Worm (Caenorhabditis elegans) whole organism, L4 larva: ENCODE data around the gene spp-1.

ENCODE experiments used
- F10B5.3 ChIP-seq: sonication (generic microtip); optimal IDR thresholded peaks from 2 replicates; lab custom pipeline; 2016; ENCODE audit warnings: mild to moderate bottlenecking, missing genetic modification characterization, missing compliant biosample characterization
- F44E2.7 ChIP-seq: fragments of 200-800 bp; sonication (Bioruptor generic); IDR thresholded peaks from 2 replicates; pipeline ENCODE4 v2.1.2; 2022; ENCODE audit warnings: missing genetic modification characterization, missing compliant biosample characterization
- R02D3.7 ChIP-seq: fragments of 150-350 bp; sonication (generic microtip); optimal IDR thresholded peaks from 3 replicates; lab custom pipeline; 2014; ENCODE audit warnings: missing biosample characterization, missing genetic modification characterization
- Y105C5A.15 ChIP-seq: fragments of 200-800 bp; sonication (Bioruptor generic); IDR thresholded peaks from 2 replicates; pipeline ENCODE4 v1.3.6; 2022; ENCODE audit warnings: missing genetic modification characterization, missing compliant biosample characterization
- Y48G9A.11 ChIP-seq: fragments of 200-800 bp; sonication (Bioruptor generic); IDR thresholded peaks from 2 replicates; pipeline ENCODE4 v1.3.6; 2022; ENCODE audit warnings: missing genetic modification reagents, missing genetic modification characterization, missing compliant biosample characterization
- aha-1 ChIP-seq: fragments of 150-350 bp; peaks from one replicate; lab custom pipeline; 2014; ENCODE audit warnings: missing biosample characterization, missing genetic modification characterization
- ama-1 ChIP-seq: fragments of 150-350 bp; optimal IDR thresholded peaks from 2 replicates; lab custom pipeline; 2014; ENCODE audit warnings: inconsistent platforms, mixed read lengths
- arid-1 ChIP-seq: fragments of 200-800 bp; sonication (Bioruptor generic); conservative IDR thresholded peaks from 2 replicates; pipeline ENCODE4 v1.3.6; 2022; ENCODE audit warnings: missing genetic modification reagents, missing genetic modification characterization, missing compliant biosample characterization
- ceh-20 ChIP-seq: fragments of 200-800 bp; sonication (Bioruptor generic); IDR thresholded peaks from 2 replicates; pipeline ENCODE4 v1.3.6; 2022; ENCODE audit warnings: missing genetic modification reagents, missing genetic modification characterization, missing compliant biosample characterization
- ceh-28 ChIP-seq: fragments of 150-350 bp; optimal IDR thresholded peaks from 2 replicates; lab custom pipeline; 2014; ENCODE audit warnings: missing biosample characterization, missing genetic modification reagents, missing genetic modification characterization
- ceh-32 ChIP-seq: sonication (generic microtip); optimal IDR thresholded peaks from 2 replicates; lab custom pipeline; 2016; ENCODE audit warnings: mild to moderate bottlenecking, missing genetic modification characterization, missing compliant biosample characterization; ENCODE audit not compliant: poor library complexity
- ceh-62 ChIP-seq: sonication (generic microtip); optimal IDR thresholded peaks from 2 replicates; lab custom pipeline; 2017; ENCODE audit warnings: missing biosample characterization, missing genetic modification characterization
- daf-16 ChIP-seq, 3 experiments: sonication (generic microtip); optimal IDR thresholded peaks; 2 replicates each; lab custom pipeline; 2016 to 2017; ENCODE audit warnings: missing genetic modification characterization in 3 of 3, missing genetic modification reagents in 3 of 3, mild to moderate bottlenecking in 2 of 3, missing compliant biosample characterization in 2 of 3, missing biosample characterization in 1 of 3, moderate library complexity in 1 of 3
- daf-19 ChIP-seq: fragments of 200-800 bp; sonication (Bioruptor generic); conservative IDR thresholded peaks from 2 replicates; pipeline ENCODE4 v1.3.6; 2022; ENCODE audit warnings: missing genetic modification characterization, missing compliant biosample characterization
- daf-8 ChIP-seq: fragments of 200-800 bp; sonication (Bioruptor generic); IDR thresholded peaks from 2 replicates; pipeline ENCODE4 v1.3.6; 2022; ENCODE audit warnings: missing genetic modification characterization, missing compliant biosample characterization
- dmd-6 ChIP-seq: fragments of 200-800 bp; sonication (Bioruptor generic); IDR thresholded peaks from 2 replicates; pipeline ENCODE4 v1.3.6; 2022; ENCODE audit warnings: missing genetic modification reagents, missing genetic modification characterization, missing compliant biosample characterization
- dmd-9 ChIP-seq: fragments of 200-800 bp; sonication (Bioruptor generic); IDR thresholded peaks from 2 replicates; pipeline ENCODE4 v1.3.6; 2022; ENCODE audit warnings: missing genetic modification reagents, missing genetic modification characterization, missing compliant biosample characterization
- duxl-1 ChIP-seq: sonication (generic microtip); optimal IDR thresholded peaks from 2 replicates; lab custom pipeline; 2016; ENCODE audit warnings: mild to moderate bottlenecking, missing genetic modification characterization, moderate library complexity, missing compliant biosample characterization; ENCODE audit not compliant: poor library complexity
- dve-1 ChIP-seq: sonication (generic microtip); optimal IDR thresholded peaks from 2 replicates; lab custom pipeline; 2017; ENCODE audit warnings: antibody characterized with exemption, mild to moderate bottlenecking, missing genetic modification characterization, missing compliant biosample characterization; ENCODE audit not compliant: insufficient read depth
- hif-1 ChIP-seq, 2 experiments: sonication (generic microtip); optimal IDR thresholded peaks; 2 replicates each; lab custom pipeline; 2016 to 2017; ENCODE audit warnings: missing compliant biosample characterization in 2 of 2, missing genetic modification characterization in 2 of 2, missing genetic modification reagents in 2 of 2, missing genotype in 2 of 2, mild to moderate bottlenecking in 1 of 2
- hlh-11 ChIP-seq: fragments of 200-800 bp; sonication (Bioruptor generic); optimal IDR thresholded peaks from 2 replicates; lab custom pipeline; 2018; ENCODE audit warnings: mild to moderate bottlenecking, missing genetic modification characterization, missing compliant biosample characterization
- hlh-30 ChIP-seq: sonication (generic microtip); optimal IDR thresholded peaks from 2 replicates; lab custom pipeline; 2017; ENCODE audit warnings: antibody characterized with exemption, mild to moderate bottlenecking, missing genetic modification characterization, missing compliant biosample characterization; ENCODE audit not compliant: insufficient read depth
- hmg-1.1 ChIP-seq: fragments of 200-800 bp; sonication (Bioruptor generic); IDR thresholded peaks from 2 replicates; pipeline ENCODE4 v1.3.6; 2022; ENCODE audit warnings: missing genetic modification reagents, missing genetic modification characterization, missing compliant biosample characterization
- jun-1 ChIP-seq: fragments of 150-350 bp; optimal IDR thresholded peaks from 2 replicates; lab custom pipeline; 2014; ENCODE audit warnings: missing biosample characterization, missing genetic modification reagents, missing genetic modification characterization
- lin-13 ChIP-seq: fragments of 150-350 bp; optimal IDR thresholded peaks from 2 replicates; lab custom pipeline; 2014; ENCODE audit warnings: missing biosample characterization, missing genetic modification reagents, missing genetic modification characterization
- lin-39 ChIP-seq: fragments of 150-350 bp; optimal IDR thresholded peaks from 2 replicates; lab custom pipeline; 2014; ENCODE audit warnings: missing biosample characterization, missing genetic modification reagents, missing genetic modification characterization
- lsy-2 ChIP-seq, 2 experiments: fragments of 150-350 bp in 1 of 2; sonication (generic microtip) in 1 of 2; optimal IDR thresholded peaks; 2 replicates each; lab custom pipeline; 2014 to 2017; ENCODE audit warnings: missing biosample characterization in 2 of 2, missing genetic modification characterization in 2 of 2
- mdl-1 ChIP-seq, 2 experiments: fragments of 150-350 bp in 1 of 2; sonication (generic microtip) in 1 of 2; optimal IDR thresholded peaks; 2 replicates each; lab custom pipeline; 2014 to 2017; ENCODE audit warnings: missing biosample characterization in 2 of 2, missing genetic modification characterization in 2 of 2
- mep-1 ChIP-seq: fragments of 150-350 bp; sonication (generic microtip); optimal IDR thresholded peaks from 3 replicates; lab custom pipeline; 2014; ENCODE audit warnings: missing biosample characterization, missing genetic modification characterization
- mes-2 ChIP-seq: sonication (generic microtip); optimal IDR thresholded peaks from 2 replicates; lab custom pipeline; 2016; ENCODE audit warnings: missing genotype, mild to moderate bottlenecking, missing genetic modification characterization, missing compliant biosample characterization; ENCODE audit not compliant: poor library complexity, severe bottlenecking
- nhr-10 ChIP-seq: fragments of 150-350 bp; optimal IDR thresholded peaks from 2 replicates; lab custom pipeline; 2014; ENCODE audit warnings: missing biosample characterization, missing genetic modification characterization
- nhr-102 ChIP-seq: sonication (generic microtip); optimal IDR thresholded peaks from 2 replicates; lab custom pipeline; 2016; ENCODE audit warnings: mild to moderate bottlenecking, missing genetic modification characterization, moderate library complexity, missing compliant biosample characterization
- nhr-11 ChIP-seq: fragments of 150-350 bp; optimal IDR thresholded peaks from 2 replicates; lab custom pipeline; 2014; ENCODE audit warnings: missing biosample characterization, missing genetic modification characterization
- nhr-28 ChIP-seq: fragments of 150-350 bp; optimal IDR thresholded peaks from 2 replicates; lab custom pipeline; 2014; ENCODE audit warnings: missing biosample characterization, missing genetic modification characterization
- nhr-42 ChIP-seq: fragments of 200-800 bp; sonication (Bioruptor generic); IDR thresholded peaks from 2 replicates; pipeline ENCODE4 v1.3.6; 2022; ENCODE audit warnings: missing genetic modification characterization, missing compliant biosample characterization
- nhr-48 ChIP-seq: sonication (generic microtip); optimal IDR thresholded peaks from 2 replicates; lab custom pipeline; 2016; ENCODE audit warnings: mild to moderate bottlenecking, missing genetic modification characterization, missing compliant biosample characterization
- nhr-76 ChIP-seq: fragments of 150-350 bp; optimal IDR thresholded peaks from 2 replicates; lab custom pipeline; 2014; ENCODE audit warnings: missing biosample characterization, missing genetic modification characterization
- nhr-77 ChIP-seq: fragments of 150-350 bp; optimal IDR thresholded peaks from 2 replicates; lab custom pipeline; 2014; ENCODE audit warnings: missing biosample characterization, missing genetic modification characterization
- pqm-1 ChIP-seq: sonication (generic microtip); optimal IDR thresholded peaks from 2 replicates; lab custom pipeline; 2017; ENCODE audit warnings: missing biosample characterization, missing genetic modification characterization
- rbr-2 ChIP-seq: sonication (generic microtip); optimal IDR thresholded peaks from 2 replicates; lab custom pipeline; 2016; ENCODE audit warnings: missing genotype, missing genetic modification characterization, missing compliant biosample characterization
- set-16 ChIP-seq: fragments of 200-800 bp; sonication (Bioruptor generic); IDR thresholded peaks from 2 replicates; pipeline ENCODE4 v1.3.6; 2022; ENCODE audit warnings: missing genetic modification reagents, missing genetic modification characterization, missing compliant biosample characterization
- snpc-1.2 ChIP-seq: fragments of 200-800 bp; sonication (Bioruptor generic); IDR thresholded peaks from 2 replicates; pipeline ENCODE4 v1.3.6; 2022; ENCODE audit warnings: missing genetic modification reagents, missing genetic modification characterization, missing compliant biosample characterization
- spr-3 ChIP-seq: fragments of 200-800 bp; sonication (Bioruptor generic); optimal IDR thresholded peaks from 2 replicates; lab custom pipeline; 2018; ENCODE audit warnings: mild to moderate bottlenecking, missing genetic modification characterization, missing compliant biosample characterization
- vab-7 ChIP-seq: fragments of 200-800 bp; sonication (Bioruptor generic); IDR thresholded peaks from 2 replicates; pipeline ENCODE4 v1.3.6; 2022; ENCODE audit warnings: missing genetic modification reagents, missing genetic modification characterization, missing compliant biosample characterization
- zip-2 ChIP-seq: fragments of 150-350 bp; optimal IDR thresholded peaks from 2 replicates; lab custom pipeline; 2014; ENCODE audit warnings: missing biosample characterization, missing genetic modification characterization

Gene spp-1

ce11 chrIII:10355382-10355781 is at the start of gene spp-1:
Gene spp-1, minus strand, starts transcription at chrIII:10355668.
- TF ChIP-seq mes-2 (tag; lab: Kevin White, UChicago), result peak; percentile 27
- TF ChIP-seq hif-1 (tag; optimal IDR thresholded peaks at IDR 0.05; lab: Kevin White, UChicago), result no peak
- TF ChIP-seq lsy-2 (tag; optimal IDR thresholded peaks at IDR 0.05; lab: Kevin White, UChicago), result peak in 1 of 2 experiments; percentile 30
- peak; percentile 67 for TF ChIP-seq dmd-6 (GFP tag; lab: Robert Waterston, UW)
- TF ChIP-seq mep-1 (tag; lab: Kevin White, UChicago), result peak; percentile 41
- no peak for TF ChIP-seq F10B5.3 (tag; lab: Kevin White, UChicago)
- no peak for TF ChIP-seq lin-13
- no peak for TF ChIP-seq ceh-62 (tag; lab: Kevin White, UChicago)
- peak; percentile 86 for TF ChIP-seq pqm-1 (tag; lab: Kevin White, UChicago)
- TF ChIP-seq dve-1, result peak; percentile 90
- TF ChIP-seq spr-3 (GFP tag; lab: Kevin White, UChicago), result no peak
- no peak for TF ChIP-seq daf-16 (GFP tag; optimal IDR thresholded peaks at IDR 0.05; lab: Kevin White, UChicago)
- TF ChIP-seq daf-16 (tag; optimal IDR thresholded peaks at IDR 0.05; lab: Kevin White, UChicago), result peak; percentile 87
- TF ChIP-seq hlh-30 (tag; lab: Kevin White, UChicago), result peak; percentile 43
- no peak for TF ChIP-seq arid-1
- TF ChIP-seq duxl-1 (tag; lab: Kevin White, UChicago), result no peak
- peak; percentile 4 for TF ChIP-seq nhr-77 (tag; lab: Kevin White, UChicago)
- TF ChIP-seq daf-8 (GFP tag; lab: Robert Waterston, UW), result no peak
- peak; percentile 22 for TF ChIP-seq nhr-102 (tag; lab: Kevin White, UChicago)
- TF ChIP-seq rbr-2 (tag; lab: Kevin White, UChicago), result no peak
- TF ChIP-seq nhr-11 (tag; lab: Kevin White, UChicago), result no peak
- TF ChIP-seq lin-39 (tag; lab: Kevin White, UChicago), result no peak
- TF ChIP-seq snpc-1.2, result no peak
- TF ChIP-seq ama-1 (lab: Kevin White, UChicago), result peak; percentile 81
- TF ChIP-seq zip-2 (tag; lab: Kevin White, UChicago), result no peak
- peak; percentile 84 for TF ChIP-seq hlh-11 (tag; lab: Kevin White, UChicago)
- TF ChIP-seq nhr-42 (GFP tag; lab: Robert Waterston, UW), result no peak
- TF ChIP-seq dmd-9, result no peak
- TF ChIP-seq mdl-1 (tag; optimal IDR thresholded peaks at IDR 0.05; lab: Kevin White, UChicago), result peak in 1 of 2 experiments; percentile 13
- peak; percentile 76 for TF ChIP-seq aha-1
- no peak for TF ChIP-seq daf-19 (GFP tag; lab: Robert Waterston, UW)
- peak; percentile 57 for TF ChIP-seq nhr-48 (tag; lab: Kevin White, UChicago)
- no peak for TF ChIP-seq R02D3.7 (tag; lab: Kevin White, UChicago)
- peak; percentile 58 for TF ChIP-seq nhr-28
- TF ChIP-seq vab-7, result no peak
- TF ChIP-seq set-16 (GFP tag; lab: Robert Waterston, UW), result no peak
- no peak for TF ChIP-seq ceh-28 (tag; lab: Kevin White, UChicago)
- TF ChIP-seq nhr-76 (tag; lab: Kevin White, UChicago), result no peak
- no peak for TF ChIP-seq hmg-1.1
- TF ChIP-seq nhr-10, result peak; percentile 17
- no peak for TF ChIP-seq jun-1 (tag; lab: Kevin White, UChicago)
- TF ChIP-seq ceh-32 (tag; lab: Kevin White, UChicago), result no peak
- no peak for TF ChIP-seq ceh-20 (GFP tag; lab: Robert Waterston, UW)
- TF ChIP-seq F44E2.7 (GFP tag; lab: Robert Waterston, UW), result no peak
- TF ChIP-seq Y105C5A.15 (GFP tag; lab: Robert Waterston, UW), result no peak
- no peak for TF ChIP-seq Y48G9A.11 (GFP tag; lab: Robert Waterston, UW)
